Worm (Caenorhabditis elegans) whole organism, L2 larva: ENCODE measurements around the gene fubl-1.

Source experiments
- R02D3.7 ChIP-seq: fragments of 150-350 bp; optimal IDR thresholded peaks from 2 replicates; lab custom pipeline; 2014; ENCODE audit warnings: missing biosample characterization, missing genetic modification characterization
- ama-1 ChIP-seq: fragments of 150-350 bp; optimal IDR thresholded peaks from 2 replicates; lab custom pipeline; 2018; ENCODE audit warnings: inconsistent platforms
- egl-27 ChIP-seq: sonication (generic microtip); optimal IDR thresholded peaks from 3 replicates; lab custom pipeline; 2017; ENCODE audit warnings: missing biosample characterization, missing genetic modification reagents, missing genetic modification characterization
- lsy-2 ChIP-seq, 2 experiments: fragments of 150-350 bp in 1 of 2; sonication (generic microtip) in 1 of 2; optimal IDR thresholded peaks; 2 replicates each; lab custom pipeline; 2014 to 2017; ENCODE audit warnings: missing biosample characterization in 2 of 2, missing genetic modification characterization in 2 of 2
- mdl-1 ChIP-seq, 2 experiments: fragments of 150-350 bp in 1 of 2; sonication (generic microtip) in 1 of 2; optimal IDR thresholded peaks; 2 replicates each; lab custom pipeline; 2017; ENCODE audit warnings: missing biosample characterization in 2 of 2, missing genetic modification characterization in 2 of 2
- nhr-237 ChIP-seq: fragments of 150-350 bp; optimal IDR thresholded peaks from 2 replicates; lab custom pipeline; 2014; ENCODE audit warnings: missing biosample characterization, missing genetic modification characterization
- nhr-77 ChIP-seq: fragments of 150-350 bp; optimal IDR thresholded peaks from 2 replicates; lab custom pipeline; 2014; ENCODE audit warnings: missing biosample characterization, missing genetic modification characterization
- unc-62 ChIP-seq: fragments of 150-350 bp; optimal IDR thresholded peaks from 2 replicates; lab custom pipeline; 2014; ENCODE audit warnings: missing biosample characterization, missing genetic modification reagents, missing genetic modification characterization

- TF ChIP-seq ama-1 (lab: Kevin White, UChicago), result peak; percentile 17
- no peak for TF ChIP-seq egl-27 (tag; lab: Kevin White, UChicago)
- no peak for TF ChIP-seq nhr-237 (tag; lab: Kevin White, UChicago)
- TF ChIP-seq mdl-1 (tag; optimal IDR thresholded peaks at IDR 0.05; lab: Kevin White, UChicago), result no peak
- no peak for TF ChIP-seq nhr-77 (tag; lab: Kevin White, UChicago)
- peak in 1 of 2 experiments; percentile 0 for TF ChIP-seq lsy-2 (tag; optimal IDR thresholded peaks at IDR 0.05; lab: Kevin White, UChicago)
- no peak for TF ChIP-seq unc-62 (GFP tag; lab: Kevin White, UChicago)
- no peak for TF ChIP-seq R02D3.7 (tag; lab: Kevin White, UChicago)
Measured at ce11 chrV:10203435-10204009, 35.1 kb downstream of the fubl-1 start, which contains the start of gene chpf-1.
